Worm (Caenorhabditis elegans) whole organism, L4/young adult: ENCODE measurements around the gene Y55D5A.3.

Experiments
- W03F9.2 ChIP-seq: fragments of 150-350 bp; optimal IDR thresholded peaks from 2 replicates; lab custom pipeline; 2014; ENCODE audit warnings: missing biosample characterization, missing genetic modification characterization
- dao-5 ChIP-seq: sonication (generic microtip); optimal IDR thresholded peaks from 2 replicates; lab custom pipeline; 2016; ENCODE audit warnings: missing genotype, missing genetic modification characterization, moderate library complexity, missing compliant biosample characterization
- him-1 ChIP-seq: sonication (generic microtip); optimal IDR thresholded peaks from 2 replicates; lab custom pipeline; 2016; ENCODE audit warnings: missing genotype, missing genetic modification reagents, missing genetic modification characterization, missing compliant biosample characterization

ce11 chrIII:2952437-2952836 is 23.2 kb downstream of the Y55D5A.3 start:
- TF ChIP-seq him-1 (tag; lab: Kevin White, UChicago) (no peak), dao-5 (no peak), W03F9.2 (tag; lab: Kevin White, UChicago) (no peak)
